Worm (Caenorhabditis elegans): ENCODE data around the gene frpr-9.
A peak's percentile ranks its signal among the peaks of the same experiment; 100 is the strongest.

frpr-9 gene

ce11 chrV:11043767-11044166 lies 51.9 kb downstream of the frpr-9 start, which contains the start of gene C45B11.6:
Gene C45B11.6 (plus strand): TSS chrV:11044067.
- no peak for TF ChIP-seq nhr-237 (tag; optimal IDR thresholded peaks at IDR 0.05)
- TF ChIP-seq snpc-4 (tag; optimal IDR thresholded peaks at IDR 0.05): no peak
- TF ChIP-seq unc-39 (tag; optimal IDR thresholded peaks at IDR 0.05): no peak
- no peak for TF ChIP-seq lin-32 (GFP tag; optimal IDR thresholded peaks at IDR 0.05)
- peak; percentile 28 for TF ChIP-seq nhr-2 (tag; optimal IDR thresholded peaks at IDR 0.05)
- TF ChIP-seq lsy-2 (tag; optimal IDR thresholded peaks at IDR 0.05): no peak
- TF ChIP-seq nhr-76 (tag; optimal IDR thresholded peaks at IDR 0.05): no peak

Data from whole organism, mixed stage, embryonic.